Fruit fly (Drosophila melanogaster) whole organism: ENCODE measurements around the gene Dip-B.
A peak's percentile ranks its signal among the peaks of the same experiment; 100 is the strongest.

Source experiments
- CG8478 ChIP-seq: fragments of >200 bp; optimal IDR thresholded peaks from 2 replicates; lab custom pipeline; 2018; ENCODE audit warnings: inconsistent platforms
- Dll ChIP-seq: fragments of >200 bp; optimal IDR thresholded peaks from 2 replicates; lab custom pipeline; 2017
- EcR ChIP-seq, 2 experiments: fragments of >200 bp; optimal IDR thresholded peaks; 2 replicates each; lab custom pipeline; 2017; ENCODE audit warnings: missing biosample characterization in 2 of 2, missing genetic modification characterization in 2 of 2, missing genetic modification reagents in 2 of 2
- pan ChIP-seq: fragments of >200 bp; optimal IDR thresholded peaks from 2 replicates; lab custom pipeline; 2017
- psq ChIP-seq: fragments of >200 bp; optimal IDR thresholded peaks from 2 replicates; lab custom pipeline; 2017
- usp ChIP-seq: fragments of >200 bp; optimal IDR thresholded peaks from 2 replicates; lab custom pipeline; 2017; ENCODE audit warnings: missing biosample characterization, missing genetic modification characterization, mixed read lengths

Gene Dip-B

dm6 chr3R:13819037-13819436, 36.9 kb downstream of the Dip-B start:
- TF ChIP-seq psq (lab: Kevin White, UChicago) (no peak), Dll (no peak), EcR (GFP tag; optimal IDR thresholded peaks at IDR 0.05; lab: Kevin White, UChicago) (no peak), usp (GFP tag; lab: Kevin White, UChicago) (no peak), pan (lab: Kevin White, UChicago) (no peak), CG8478 (no peak)

dm6 chr3R:13820483-13820882, 38.4 kb downstream of the Dip-B start:
- TF ChIP-seq EcR (GFP tag; optimal IDR thresholded peaks at IDR 0.05; lab: Kevin White, UChicago) (peak in 1 of 2 experiments; percentile 10), Dll (no peak)

- TF ChIP-seq psq (lab: Kevin White, UChicago) (no peak), usp (GFP tag; lab: Kevin White, UChicago) (no peak), pan (lab: Kevin White, UChicago) (no peak), CG8478 (no peak), EcR (GFP tag; optimal IDR thresholded peaks at IDR 0.05; lab: Kevin White, UChicago) (no peak)
Observed at dm6 chr3R:13822602-13823220, 40.6 kb downstream of the Dip-B start.

- TF ChIP-seq psq (lab: Kevin White, UChicago): no peak
- no peak for TF ChIP-seq usp (GFP tag; lab: Kevin White, UChicago)
- TF ChIP-seq CG8478: no peak
- peak in 1 of 2 experiments; percentile 4 for TF ChIP-seq EcR (GFP tag; optimal IDR thresholded peaks at IDR 0.05; lab: Kevin White, UChicago)
Observed at dm6 chr3R:13827953-13828922, 46.1 kb downstream of the Dip-B start, which contains the start of gene Mst87F. Gene Mst87F (minus strand): TSS chr3R:13828008.

dm6 chr3R:13831042-13831441, 49.0 kb downstream of the Dip-B start:
- no peak for TF ChIP-seq Dll
- no peak for TF ChIP-seq EcR (GFP tag; optimal IDR thresholded peaks at IDR 0.05; lab: Kevin White, UChicago)
- TF ChIP-seq pan (lab: Kevin White, UChicago): no peak
- no peak for TF ChIP-seq psq (lab: Kevin White, UChicago)
- TF ChIP-seq CG8478: no peak
- TF ChIP-seq usp (GFP tag; lab: Kevin White, UChicago): no peak

- no peak for TF ChIP-seq Dll
- no peak for TF ChIP-seq pan (lab: Kevin White, UChicago)
- TF ChIP-seq usp (GFP tag; lab: Kevin White, UChicago): no peak
- TF ChIP-seq EcR (GFP tag; optimal IDR thresholded peaks at IDR 0.05; lab: Kevin White, UChicago): no peak
- TF ChIP-seq CG8478: no peak
- no peak for TF ChIP-seq psq (lab: Kevin White, UChicago)
Observed at dm6 chr3R:13831596-13832119, 49.6 kb downstream of the Dip-B start.

- TF ChIP-seq pan (lab: Kevin White, UChicago) (no peak), psq (lab: Kevin White, UChicago) (no peak), Dll (no peak), CG8478 (no peak), usp (GFP tag; lab: Kevin White, UChicago) (no peak), EcR (GFP tag; optimal IDR thresholded peaks at IDR 0.05; lab: Kevin White, UChicago) (no peak)
Observed at dm6 chr3R:13832950-13833349, 50.9 kb downstream of the Dip-B start.

dm6 chr3R:13833515-13833914, 51.4 kb downstream of the Dip-B start:
- TF ChIP-seq CG8478: no peak
- no peak for TF ChIP-seq usp (GFP tag; lab: Kevin White, UChicago)
- TF ChIP-seq EcR (GFP tag; optimal IDR thresholded peaks at IDR 0.05; lab: Kevin White, UChicago): no peak
- TF ChIP-seq pan (lab: Kevin White, UChicago): no peak
- TF ChIP-seq Dll: no peak
- TF ChIP-seq psq (lab: Kevin White, UChicago): no peak

dm6 chr3R:13834551-13834950, 52.5 kb downstream of the Dip-B start:
- TF ChIP-seq pan (lab: Kevin White, UChicago): no peak
- no peak for TF ChIP-seq psq (lab: Kevin White, UChicago)
- no peak for TF ChIP-seq EcR (GFP tag; optimal IDR thresholded peaks at IDR 0.05; lab: Kevin White, UChicago)
- no peak for TF ChIP-seq CG8478
- no peak for TF ChIP-seq usp (GFP tag; lab: Kevin White, UChicago)
